Fruit fly (Drosophila melanogaster): ENCODE data around the gene CG4686.
A peak's percentile ranks its signal among the peaks of the same experiment; 100 is the strongest.

CG4686 gene

dm6 chr3R:19838925-19839601 is 25.2 kb upstream of the CG4686 start:
- TF ChIP-seq D1 (tag; optimal IDR thresholded peaks at IDR 0.05) = no peak
- TF ChIP-seq CG4496 (GFP tag; IDR thresholded peaks at IDR 0.05) = no peak
- TF ChIP-seq CG14655 (GFP tag; optimal IDR thresholded peaks at IDR 0.05) = no peak
- no peak for TF ChIP-seq CG32121 (GFP tag; IDR thresholded peaks at IDR 0.05)
- TF ChIP-seq CG17806 (tag; optimal IDR thresholded peaks at IDR 0.05) = no peak
- no peak for TF ChIP-seq Pif1A (GFP tag; optimal IDR thresholded peaks at IDR 0.05)

- TF ChIP-seq CG13204 (GFP tag; optimal IDR thresholded peaks at IDR 0.05) (no peak), EcR (GFP tag; optimal IDR thresholded peaks at IDR 0.05) (no peak), CG8159 (tag; optimal IDR thresholded peaks at IDR 0.05) (no peak), Pif1A (GFP tag; optimal IDR thresholded peaks at IDR 0.05) (no peak), CG8301 (tag; optimal IDR thresholded peaks at IDR 0.05) (no peak), rn (GFP tag; IDR thresholded peaks at IDR 0.05) (no peak), Pif1B (GFP tag; optimal IDR thresholded peaks at IDR 0.05) (no peak), fd96Ca (GFP tag; IDR thresholded peaks at IDR 0.05) (no peak)
These were observed 23.8 kb upstream of the CG4686 start, which contains the start of gene CG31459 for dm6 chr3R:19840545-19840944. TSS of gene CG31459 (plus strand) at chr3R:19840845.

- no peak for TF ChIP-seq Pif1A (GFP tag; optimal IDR thresholded peaks at IDR 0.05)
These were observed 20.4 kb upstream of the CG4686 start for dm6 chr3R:19843888-19844287.

dm6 chr3R:19846870-19847590 is 17.3 kb upstream of the CG4686 start, which contains the start of gene MICU3:
TSS of gene MICU3 (plus strand) at chr3R:19847311.
- TF ChIP-seq CG9948 (tag; optimal IDR thresholded peaks at IDR 0.05) = no peak
- TF ChIP-seq Ets98B (GFP tag; IDR thresholded peaks at IDR 0.05) = peak; percentile 51; the same call in 1 of the 2 replicates
- no peak for TF ChIP-seq Pif1B (GFP tag; optimal IDR thresholded peaks at IDR 0.05)
- TF ChIP-seq CG32121 (GFP tag; IDR thresholded peaks at IDR 0.05) = 0 out of 2 replicates have a peak, but pooled peaks have one; percentile 29
- no peak for TF ChIP-seq CG14655 (GFP tag; optimal IDR thresholded peaks at IDR 0.05)
- TF ChIP-seq CG15710 (tag; optimal IDR thresholded peaks at IDR 0.05) = no peak
- TF ChIP-seq CG13204 (GFP tag; optimal IDR thresholded peaks at IDR 0.05) = no peak
- no peak for TF ChIP-seq CG34367 (tag; optimal IDR thresholded peaks at IDR 0.05)
- no peak; the same call in 1 of the 2 replicates for TF ChIP-seq rn (GFP tag; IDR thresholded peaks at IDR 0.05)
- peak; percentile 53; the same call in 2 of the 3 replicates for TF ChIP-seq fd96Ca (GFP tag; IDR thresholded peaks at IDR 0.05)
- TF ChIP-seq CG8159 (tag; optimal IDR thresholded peaks at IDR 0.05) = no peak
- TF ChIP-seq CG4496 (GFP tag; IDR thresholded peaks at IDR 0.05) = peak; percentile 58; the same call in 2 of the 3 replicates
- no peak for TF ChIP-seq CG12605 (GFP tag; IDR thresholded peaks at IDR 0.05)
- TF ChIP-seq D1 (tag; optimal IDR thresholded peaks at IDR 0.05) = peak; percentile 53
- TF ChIP-seq gl (tag; optimal IDR thresholded peaks at IDR 0.05) = no peak
- TF ChIP-seq CG10348 (GFP tag; IDR thresholded peaks at IDR 0.05) = no peak
- TF ChIP-seq CG17806 (tag; optimal IDR thresholded peaks at IDR 0.05) = no peak
- no peak for TF ChIP-seq Pif1A (GFP tag; optimal IDR thresholded peaks at IDR 0.05)
- TF ChIP-seq EcR (GFP tag; optimal IDR thresholded peaks at IDR 0.05) = no peak
- no peak for TF ChIP-seq Snoo (tag; optimal IDR thresholded peaks at IDR 0.05)
- TF ChIP-seq CG8301 (tag; optimal IDR thresholded peaks at IDR 0.05) = no peak

dm6 chr3R:19847591-19848256 is 16.6 kb upstream of the CG4686 start:
- TF ChIP-seq D1 (tag; optimal IDR thresholded peaks at IDR 0.05) = no peak
- TF ChIP-seq CG8301 (tag; optimal IDR thresholded peaks at IDR 0.05) = no peak
- TF ChIP-seq CG17806 (tag; optimal IDR thresholded peaks at IDR 0.05) = no peak
- TF ChIP-seq Snoo (tag; optimal IDR thresholded peaks at IDR 0.05) = no peak
- TF ChIP-seq Pif1B (GFP tag; optimal IDR thresholded peaks at IDR 0.05) = no peak
- peak; percentile 27; the same call in 1 of the 2 replicates for TF ChIP-seq CG12605 (GFP tag; IDR thresholded peaks at IDR 0.05)
- TF ChIP-seq CG10348 (GFP tag; IDR thresholded peaks at IDR 0.05) = no peak
- no peak for TF ChIP-seq rn (GFP tag; IDR thresholded peaks at IDR 0.05)

dm6 chr3R:19858017-19858659 is 6.2 kb upstream of the CG4686 start:
- TF ChIP-seq gl (tag; optimal IDR thresholded peaks at IDR 0.05) (no peak), CG15710 (tag; optimal IDR thresholded peaks at IDR 0.05) (no peak)
